Fruit fly (Drosophila melanogaster) whole organism, embryonic: ENCODE measurements around the gene CG5160.

Experiments used
- ATbp ChIP-seq: fragments of 200-800 bp; sonication (Bioruptor generic); optimal IDR thresholded peaks from 2 replicates; lab custom pipeline; 2017; ENCODE audit warnings: missing biosample characterization, mild to moderate bottlenecking, missing genetic modification characterization, missing genetic modification reagents
- Asciz ChIP-seq: fragments of 200-800 bp; sonication (Bioruptor generic); optimal IDR thresholded peaks from 2 replicates; lab custom pipeline; 2017; ENCODE audit warnings: missing biosample characterization, mild to moderate bottlenecking, missing genetic modification characterization, missing genetic modification reagents
- BtbVII ChIP-seq: fragments of 200-800 bp; sonication (Bioruptor generic); optimal IDR thresholded peaks from 3 replicates; lab custom pipeline; 2017; ENCODE audit warnings: missing biosample characterization, mild to moderate bottlenecking, missing genetic modification characterization
- CG10267 ChIP-seq: fragments of 200-800 bp; sonication (Bioruptor generic); optimal IDR thresholded peaks from 2 replicates; lab custom pipeline; 2018; ENCODE audit warnings: missing biosample characterization, mild to moderate bottlenecking, missing genetic modification characterization, moderate library complexity
- CG11085 ChIP-seq: fragments of 200-800 bp; sonication (Bioruptor generic); IDR thresholded peaks from 2 replicates; pipeline ENCODE4 v1.3.6; 2022; ENCODE audit warnings: missing biosample characterization, missing genetic modification characterization
- CG12299 ChIP-seq: fragments of 200-800 bp; sonication (Bioruptor generic); optimal IDR thresholded peaks from 2 replicates; lab custom pipeline; 2018; ENCODE audit warnings: missing biosample characterization, mild to moderate bottlenecking, missing genetic modification characterization
- CG13123 ChIP-seq: fragments of 200-800 bp; sonication (Bioruptor generic); optimal IDR thresholded peaks from 2 replicates; lab custom pipeline; 2016; ENCODE audit warnings: missing biosample characterization, missing genetic modification characterization
- CG13296 ChIP-seq: fragments of 200-800 bp; sonication (Bioruptor generic); optimal IDR thresholded peaks from 3 replicates; lab custom pipeline; 2018; ENCODE audit warnings: missing biosample characterization, mild to moderate bottlenecking, missing genetic modification characterization
- CG14441 ChIP-seq: fragments of 200-800 bp; sonication (Bioruptor generic); IDR thresholded peaks from 2 replicates; pipeline ENCODE4 v1.3.6; 2022; ENCODE audit warnings: missing biosample characterization, missing genetic modification characterization
- CG15269 ChIP-seq: fragments of 200-800 bp; sonication (Bioruptor generic); optimal IDR thresholded peaks from 2 replicates; lab custom pipeline; 2018; ENCODE audit warnings: missing biosample characterization, mild to moderate bottlenecking, missing genetic modification characterization, moderate library complexity
- CG17385 ChIP-seq: fragments of 200-800 bp; sonication (Bioruptor generic); optimal IDR thresholded peaks from 3 replicates; lab custom pipeline; 2018; ENCODE audit warnings: missing biosample characterization, mild to moderate bottlenecking, missing genetic modification characterization
- CG32532 ChIP-seq: fragments of 200-800 bp; sonication (Bioruptor generic); IDR thresholded peaks from 2 replicates; pipeline ENCODE4 v1.3.6; 2022; ENCODE audit warnings: missing biosample characterization, missing genetic modification characterization
- CG34224 ChIP-seq: fragments of 200-800 bp; sonication (Bioruptor generic); IDR thresholded peaks from 3 replicates; pipeline ENCODE4 v1.3.6; 2022; ENCODE audit warnings: missing biosample characterization, missing genetic modification characterization; ENCODE audit not compliant: partially characterized antibody
- CG4707 ChIP-seq: fragments of 200-800 bp; sonication (Bioruptor generic); optimal IDR thresholded peaks from 2 replicates; lab custom pipeline; 2018; ENCODE audit warnings: missing biosample characterization, mild to moderate bottlenecking, missing genetic modification characterization, moderate library complexity
- CG6272 ChIP-seq: fragments of 200-800 bp; sonication (Bioruptor generic); IDR thresholded peaks from 2 replicates; pipeline ENCODE4 v1.3.6; 2022; ENCODE audit warnings: missing biosample characterization, missing genetic modification characterization
- CG6813 ChIP-seq: fragments of 200-800 bp; sonication (Bioruptor generic); optimal IDR thresholded peaks from 2 replicates; lab custom pipeline; 2017; ENCODE audit warnings: missing biosample characterization, missing genetic modification characterization, mild to moderate bottlenecking, moderate library complexity, missing genetic modification reagents
- CG7963 ChIP-seq: fragments of 200-800 bp; sonication (Bioruptor generic); IDR thresholded peaks from 3 replicates; pipeline ENCODE4 v1.3.6; 2022; ENCODE audit warnings: missing biosample characterization, missing genetic modification characterization; ENCODE audit not compliant: partially characterized antibody
- CG9727 ChIP-seq: fragments of 200-800 bp; sonication (Bioruptor generic); optimal IDR thresholded peaks from 3 replicates; lab custom pipeline; 2017; ENCODE audit warnings: missing biosample characterization, mild to moderate bottlenecking, missing genetic modification characterization
- Dek ChIP-seq: fragments of 200-800 bp; sonication (Bioruptor generic); optimal IDR thresholded peaks from 3 replicates; lab custom pipeline; 2019; ENCODE audit warnings: missing biosample characterization, mild to moderate bottlenecking, missing genetic modification characterization, moderate library complexity
- E2f2 ChIP-seq: fragments of 200-800 bp; sonication (Bioruptor generic); IDR thresholded peaks from 2 replicates; pipeline ENCODE4 v1.3.6; 2022; ENCODE audit warnings: missing biosample characterization, missing genetic modification characterization
- Fer3 ChIP-seq: fragments of 200-800 bp; sonication (Bioruptor generic); optimal IDR thresholded peaks from 2 replicates; lab custom pipeline; 2018; ENCODE audit warnings: missing biosample characterization, mild to moderate bottlenecking, missing genetic modification characterization, moderate library complexity
- H15 ChIP-seq: fragments of 200-800 bp; sonication (Bioruptor generic); IDR thresholded peaks from 3 replicates; pipeline ENCODE4 v1.3.6; 2022; ENCODE audit warnings: missing biosample characterization, missing genetic modification characterization
- HLH3B ChIP-seq: fragments of 200-800 bp; sonication (Bioruptor generic); IDR thresholded peaks from 2 replicates; pipeline ENCODE4 v1.3.6; 2022; ENCODE audit warnings: missing biosample characterization, missing genetic modification characterization
- HLH4C ChIP-seq: fragments of 200-800 bp; sonication (Bioruptor generic); IDR thresholded peaks from 3 replicates; pipeline ENCODE4 v1.3.6; 2022; ENCODE audit warnings: missing biosample characterization, missing genetic modification characterization; ENCODE audit not compliant: partially characterized antibody
- MESR4 ChIP-seq: fragments of 200-800 bp; sonication (Bioruptor generic); optimal IDR thresholded peaks from 2 replicates; lab custom pipeline; 2018; ENCODE audit warnings: missing biosample characterization, mild to moderate bottlenecking, missing genetic modification characterization, moderate library complexity
- Max ChIP-seq: fragments of 200-800 bp; sonication (Bioruptor generic); optimal IDR thresholded peaks from 2 replicates; lab custom pipeline; 2016; ENCODE audit warnings: missing biosample characterization, mild to moderate bottlenecking, missing genetic modification characterization
- Mrtf ChIP-seq: fragments of 200-800 bp; sonication (Bioruptor generic); IDR thresholded peaks from 3 replicates; pipeline ENCODE4 v1.3.6; 2022; ENCODE audit warnings: missing biosample characterization, missing genetic modification characterization
- Nf-YC ChIP-seq: fragments of 200-800 bp; optimal IDR thresholded peaks from 3 replicates; lab custom pipeline; 2019; ENCODE audit warnings: missing biosample characterization, mild to moderate bottlenecking, missing genetic modification characterization, moderate library complexity
- NfI ChIP-seq: fragments of 200-800 bp; sonication (Bioruptor generic); optimal IDR thresholded peaks from 3 replicates; lab custom pipeline; 2018; ENCODE audit warnings: missing biosample characterization, mild to moderate bottlenecking, missing genetic modification characterization, moderate library complexity
- Ravus ChIP-seq: fragments of 200-800 bp; sonication (Bioruptor generic); IDR thresholded peaks from 2 replicates; pipeline ENCODE4 v1.3.6; 2022; ENCODE audit warnings: missing biosample characterization, missing genetic modification characterization
- Rfx ChIP-seq: fragments of 200-800 bp; sonication (Bioruptor generic); IDR thresholded peaks from 2 replicates; pipeline ENCODE4 v1.3.6; 2022; ENCODE audit warnings: missing biosample characterization, missing genetic modification characterization
- Sox102F ChIP-seq: fragments of 200-800 bp; sonication (Bioruptor generic); optimal IDR thresholded peaks from 2 replicates; lab custom pipeline; 2018; ENCODE audit warnings: missing biosample characterization, mild to moderate bottlenecking, missing genetic modification characterization, moderate library complexity
- Vsx1 ChIP-seq: fragments of 200-800 bp; sonication (Bioruptor generic); optimal IDR thresholded peaks from 2 replicates; lab custom pipeline; 2017; ENCODE audit warnings: missing biosample characterization, mild to moderate bottlenecking, missing genetic modification characterization, missing genetic modification reagents
- bab2 ChIP-seq: fragments of 200-800 bp; sonication (Bioruptor generic); optimal IDR thresholded peaks from 2 replicates; lab custom pipeline; 2016; ENCODE audit warnings: missing biosample characterization, missing genetic modification characterization
- bowl ChIP-seq: fragments of 200-800 bp; sonication (Bioruptor generic); IDR thresholded peaks from 2 replicates; pipeline ENCODE4 v1.3.6; 2022; ENCODE audit warnings: missing biosample characterization, missing genetic modification characterization
- caup ChIP-seq: fragments of 200-800 bp; sonication (Bioruptor generic); optimal IDR thresholded peaks from 3 replicates; lab custom pipeline; 2017; ENCODE audit warnings: missing biosample characterization, mild to moderate bottlenecking, missing genetic modification characterization, moderate library complexity; ENCODE audit not compliant: severe bottlenecking
- danr ChIP-seq: fragments of 200-800 bp; sonication (Bioruptor generic); IDR thresholded peaks from 2 replicates; pipeline ENCODE4 v1.3.6; 2022; ENCODE audit warnings: missing biosample characterization, missing genetic modification characterization
- gcm ChIP-seq: fragments of 200-800 bp; sonication (Bioruptor generic); optimal IDR thresholded peaks from 2 replicates; lab custom pipeline; 2019; ENCODE audit warnings: missing biosample characterization, mild to moderate bottlenecking, missing genetic modification characterization, moderate library complexity
- gsb ChIP-seq: fragments of 200-800 bp; sonication (Bioruptor generic); IDR thresholded peaks from 2 replicates; pipeline ENCODE4 v1.3.6; 2022; ENCODE audit warnings: missing biosample characterization, missing genetic modification characterization
- ham ChIP-seq: fragments of 200-800 bp; sonication (Bioruptor generic); IDR thresholded peaks from 2 replicates; pipeline ENCODE4 v1.3.6; 2022; ENCODE audit warnings: missing biosample characterization, missing genetic modification characterization
- ind ChIP-seq: fragments of 200-800 bp; sonication (Bioruptor generic); optimal IDR thresholded peaks from 3 replicates; lab custom pipeline; 2016; ENCODE audit warnings: missing biosample characterization, missing genetic modification characterization
- inv ChIP-seq: fragments of 200-800 bp; sonication (Bioruptor generic); IDR thresholded peaks from 2 replicates; pipeline ENCODE4 v1.3.6; 2022; ENCODE audit warnings: missing biosample characterization, missing genetic modification characterization; ENCODE audit not compliant: partially characterized antibody
- nmo ChIP-seq: fragments of 200-800 bp; sonication (Bioruptor generic); optimal IDR thresholded peaks from 2 replicates; lab custom pipeline; 2018; ENCODE audit warnings: missing biosample characterization, mild to moderate bottlenecking, missing genetic modification characterization, moderate library complexity
- psq ChIP-seq: fragments of 200-800 bp; sonication (Bioruptor generic); optimal IDR thresholded peaks from 2 replicates; lab custom pipeline; 2017; ENCODE audit warnings: missing biosample characterization, missing genetic modification characterization
- ro ChIP-seq: fragments of 200-800 bp; sonication (Bioruptor generic); IDR thresholded peaks from 2 replicates; pipeline ENCODE4 v1.3.6; 2022; ENCODE audit warnings: missing biosample characterization, missing genetic modification characterization
- sob ChIP-seq: fragments of 200-800 bp; sonication (Bioruptor generic); IDR thresholded peaks from 2 replicates; pipeline ENCODE4 v1.3.6; 2022; ENCODE audit warnings: missing biosample characterization, missing genetic modification characterization
- tna ChIP-seq: fragments of 200-800 bp; sonication (Bioruptor generic); IDR thresholded peaks from 2 replicates; pipeline ENCODE4 v1.3.6; 2022; ENCODE audit warnings: missing biosample characterization, missing genetic modification characterization; ENCODE audit not compliant: partially characterized antibody
- vnd ChIP-seq: fragments of 200-800 bp; sonication (Bioruptor generic); IDR thresholded peaks from 3 replicates; pipeline ENCODE4 v1.3.6; 2022; ENCODE audit warnings: missing biosample characterization, missing genetic modification characterization; ENCODE audit not compliant: partially characterized antibody
- zen2 ChIP-seq: fragments of 200-800 bp; sonication (Bioruptor generic); IDR thresholded peaks from 3 replicates; pipeline ENCODE4 v1.3.6; 2022; ENCODE audit warnings: missing biosample characterization, missing genetic modification characterization; ENCODE audit not compliant: partially characterized antibody
- zf30C ChIP-seq: fragments of 200-800 bp; sonication (Bioruptor generic); optimal IDR thresholded peaks from 3 replicates; lab custom pipeline; 2018; ENCODE audit warnings: missing biosample characterization, mild to moderate bottlenecking, missing genetic modification characterization

Gene CG5160

dm6 chr2L:7395813-7396212 lies 2.7 kb downstream of the CG5160 start (continued):
- TF ChIP-seq Rfx (GFP tag; lab: Robert Waterston, UW) (peak; percentile 71), Vsx1 (peak; percentile 23), danr (GFP tag; lab: Robert Waterston, UW) (no peak), tna (GFP tag; lab: Robert Waterston, UW) (no peak), Dek (tag; lab: Kevin White, UChicago) (peak; percentile 34), gsb (GFP tag; lab: Robert Waterston, UW) (0 out of 2 replicates have a peak, but pooled peaks have one; percentile 43), Mrtf (GFP tag; lab: Robert Waterston, UW) (peak; percentile 40; the same call in 1 of the 3 replicates), CG12299 (tag; lab: Kevin White, UChicago) (no peak), bab2 (no peak), CG6813 (GFP tag; lab: Kevin White, UChicago) (no peak), Nf-YC (tag; lab: Kevin White, UChicago) (peak; percentile 35), CG9727 (GFP tag; lab: Kevin White, UChicago) (peak; percentile 67), bowl (GFP tag; lab: Robert Waterston, UW) (no peak), MESR4 (GFP tag; lab: Kevin White, UChicago) (no peak), CG34224 (no peak), CG11085 (GFP tag; lab: Robert Waterston, UW) (no peak), CG7963 (GFP tag; lab: Robert Waterston, UW) (no peak), psq (GFP tag; lab: Kevin White, UChicago) (no peak), zf30C (peak; percentile 29), ATbp (GFP tag; lab: Kevin White, UChicago) (peak; percentile 44), HLH3B (GFP tag; lab: Robert Waterston, UW) (peak; percentile 57), ind (GFP tag; lab: Kevin White, UChicago) (peak; percentile 49), E2f2 (GFP tag; lab: Robert Waterston, UW) (peak; percentile 33; the same call in 1 of the 2 replicates), sob (GFP tag; lab: Robert Waterston, UW) (peak; percentile 58; the same call in 1 of the 2 replicates), BtbVII (GFP tag; lab: Kevin White, UChicago) (peak; percentile 49), NfI (peak; percentile 59), ro (GFP tag; lab: Robert Waterston, UW) (no peak), ham (GFP tag; lab: Robert Waterston, UW) (no peak), Ravus (peak; percentile 37), zen2 (GFP tag; lab: Robert Waterston, UW) (no peak), nmo (GFP tag; lab: Kevin White, UChicago) (peak; percentile 68), gcm (GFP tag; lab: Kevin White, UChicago) (peak; percentile 54), CG17385 (GFP tag; lab: Kevin White, UChicago) (peak; percentile 50), CG6272 (GFP tag; lab: Robert Waterston, UW) (no peak), inv (no peak), CG14441 (peak; percentile 45), CG13296 (peak; percentile 62), CG4707 (no peak), Fer3 (tag; lab: Kevin White, UChicago) (peak; percentile 71), CG10267 (tag; lab: Kevin White, UChicago) (peak; percentile 48), H15 (GFP tag; lab: Robert Waterston, UW) (0 out of 3 replicates have a peak, but pooled peaks have one; percentile 10), caup (GFP tag; lab: Kevin White, UChicago) (peak; percentile 51), CG32532 (GFP tag; lab: Robert Waterston, UW) (peak; percentile 24; the same call in 1 of the 2 replicates), CG15269 (tag; lab: Kevin White, UChicago) (peak; percentile 78), CG13123 (GFP tag; lab: Kevin White, UChicago) (no peak), Max (peak; percentile 12), vnd (no peak), Asciz (peak; percentile 46), Sox102F (GFP tag; lab: Kevin White, UChicago) (peak; percentile 86), HLH4C (GFP tag; lab: Robert Waterston, UW) (no peak)
